Worm (Caenorhabditis elegans) whole organism, L2 larva: ENCODE measurements around the gene R07B1.7.

ENCODE experiments used
- C34F6.9 ChIP-seq: fragments of 150-350 bp; optimal IDR thresholded peaks from 2 replicates; lab custom pipeline; 2014; ENCODE audit warnings: missing biosample characterization, missing genetic modification characterization
- F13H6.1 ChIP-seq: sonication (generic microtip); optimal IDR thresholded peaks from 2 replicates; lab custom pipeline; 2016; ENCODE audit warnings: missing genetic modification characterization, missing compliant biosample characterization
- R02D3.7 ChIP-seq: fragments of 150-350 bp; optimal IDR thresholded peaks from 2 replicates; lab custom pipeline; 2014; ENCODE audit warnings: missing biosample characterization, missing genetic modification characterization
- Y55F3AM.14 ChIP-seq: fragments of 200-800 bp; sonication (Bioruptor generic); optimal IDR thresholded peaks from 2 replicates; lab custom pipeline; 2018; ENCODE audit warnings: mild to moderate bottlenecking, missing genetic modification characterization, missing compliant biosample characterization
- ZK546.5 ChIP-seq: sonication (generic microtip); optimal IDR thresholded peaks from 2 replicates; lab custom pipeline; 2017; ENCODE audit warnings: missing biosample characterization, missing genetic modification characterization
- alr-1 ChIP-seq: fragments of 150-350 bp; optimal IDR thresholded peaks from 2 replicates; lab custom pipeline; 2014; ENCODE audit warnings: missing biosample characterization, missing genetic modification characterization
- ama-1 ChIP-seq: fragments of 150-350 bp; optimal IDR thresholded peaks from 2 replicates; lab custom pipeline; 2018; ENCODE audit warnings: inconsistent platforms
- blmp-1 ChIP-seq: sonication (generic microtip); optimal IDR thresholded peaks from 2 replicates; lab custom pipeline; 2017; ENCODE audit warnings: missing genetic modification characterization, mild to moderate bottlenecking, missing compliant biosample characterization, antibody characterized with exemption, moderate library complexity; ENCODE audit not compliant: insufficient read depth
- ceh-16 ChIP-seq: fragments of 150-350 bp; optimal IDR thresholded peaks from 2 replicates; lab custom pipeline; 2014; ENCODE audit warnings: missing biosample characterization, missing genetic modification characterization
- ceh-82 ChIP-seq: fragments of 150-350 bp; optimal IDR thresholded peaks from 2 replicates; lab custom pipeline; 2014; ENCODE audit warnings: missing biosample characterization, missing genetic modification characterization
- crh-2 ChIP-seq: sonication (generic microtip); optimal IDR thresholded peaks from 2 replicates; lab custom pipeline; 2017; ENCODE audit warnings: missing biosample characterization, missing genetic modification characterization
- dmd-4 ChIP-seq: sonication (generic microtip); optimal IDR thresholded peaks from 2 replicates; lab custom pipeline; 2017; ENCODE audit warnings: missing biosample characterization, missing genetic modification characterization
- elt-1 ChIP-seq: fragments of 150-350 bp; optimal IDR thresholded peaks from 2 replicates; lab custom pipeline; 2014; ENCODE audit warnings: missing biosample characterization, missing genetic modification characterization
- elt-3 ChIP-seq: sonication (generic microtip); optimal IDR thresholded peaks from 2 replicates; lab custom pipeline; 2017; ENCODE audit warnings: missing biosample characterization, missing genetic modification characterization
- fos-1 ChIP-seq: fragments of 150-350 bp; optimal IDR thresholded peaks from 2 replicates; lab custom pipeline; 2014; ENCODE audit warnings: missing biosample characterization, missing genetic modification characterization
- gmeb-1 ChIP-seq: fragments of 150-350 bp; optimal IDR thresholded peaks from 2 replicates; lab custom pipeline; 2014; ENCODE audit warnings: missing biosample characterization, missing genetic modification characterization
- lin-11 ChIP-seq: fragments of 150-350 bp; sonication (generic microtip); optimal IDR thresholded peaks from 2 replicates; lab custom pipeline; 2014; ENCODE audit warnings: missing biosample characterization, missing genetic modification characterization, inconsistent platforms, mixed read lengths
- lin-13 ChIP-seq: fragments of 150-350 bp; optimal IDR thresholded peaks from 2 replicates; lab custom pipeline; 2014; ENCODE audit warnings: missing biosample characterization, missing genetic modification reagents, missing genetic modification characterization
- lin-39 ChIP-seq: fragments of 150-350 bp; optimal IDR thresholded peaks from 2 replicates; lab custom pipeline; 2014; ENCODE audit warnings: missing biosample characterization, missing genetic modification reagents, missing genetic modification characterization
- lsy-2 ChIP-seq, 2 experiments: fragments of 150-350 bp in 1 of 2; sonication (generic microtip) in 1 of 2; optimal IDR thresholded peaks; 2 replicates each; lab custom pipeline; 2014 to 2017; ENCODE audit warnings: missing biosample characterization in 2 of 2, missing genetic modification characterization in 2 of 2
- mbf-1 ChIP-seq: sonication (generic microtip); optimal IDR thresholded peaks from 2 replicates; lab custom pipeline; 2017; ENCODE audit warnings: missing biosample characterization, missing genetic modification characterization
- mdl-1 ChIP-seq, 2 experiments: fragments of 150-350 bp in 1 of 2; sonication (generic microtip) in 1 of 2; optimal IDR thresholded peaks; 2 replicates each; lab custom pipeline; 2017; ENCODE audit warnings: missing biosample characterization in 2 of 2, missing genetic modification characterization in 2 of 2
- nhr-10 ChIP-seq: sonication (generic microtip); optimal IDR thresholded peaks from 2 replicates; lab custom pipeline; 2017; ENCODE audit warnings: missing biosample characterization, missing genetic modification characterization
- nhr-11 ChIP-seq: fragments of 150-350 bp; optimal IDR thresholded peaks from 2 replicates; lab custom pipeline; 2014; ENCODE audit warnings: missing biosample characterization, missing genetic modification characterization
- nhr-12 ChIP-seq: fragments of 150-350 bp; optimal IDR thresholded peaks from 2 replicates; lab custom pipeline; 2014; ENCODE audit warnings: missing biosample characterization, missing genetic modification characterization
- nhr-129 ChIP-seq: fragments of 150-350 bp; optimal IDR thresholded peaks from 2 replicates; lab custom pipeline; 2014; ENCODE audit warnings: missing biosample characterization, missing genetic modification characterization
- nhr-21 ChIP-seq: fragments of 150-350 bp; optimal IDR thresholded peaks from 2 replicates; lab custom pipeline; 2014; ENCODE audit warnings: missing biosample characterization, missing genetic modification characterization
- nhr-23 ChIP-seq: fragments of 150-350 bp; optimal IDR thresholded peaks from 2 replicates; lab custom pipeline; 2014; ENCODE audit warnings: missing biosample characterization, missing genetic modification reagents, missing genetic modification characterization
- nhr-237 ChIP-seq: fragments of 150-350 bp; optimal IDR thresholded peaks from 2 replicates; lab custom pipeline; 2014; ENCODE audit warnings: missing biosample characterization, missing genetic modification characterization
- nhr-77 ChIP-seq: fragments of 150-350 bp; optimal IDR thresholded peaks from 2 replicates; lab custom pipeline; 2014; ENCODE audit warnings: missing biosample characterization, missing genetic modification characterization
- peb-1 ChIP-seq: fragments of 150-350 bp; optimal IDR thresholded peaks from 2 replicates; lab custom pipeline; 2014; ENCODE audit warnings: missing biosample characterization, missing genetic modification characterization
- sem-4 ChIP-seq: fragments of 150-350 bp; optimal IDR thresholded peaks from 2 replicates; lab custom pipeline; 2014; ENCODE audit warnings: missing biosample characterization, missing genetic modification reagents, missing genetic modification characterization
- sma-3 ChIP-seq: sonication (generic microtip); optimal IDR thresholded peaks from 2 replicates; lab custom pipeline; 2016; ENCODE audit warnings: missing genetic modification reagents, missing genetic modification characterization, missing compliant biosample characterization
- sma-9 ChIP-seq, 2 experiments: fragments of 150-350 bp in 1 of 2; sonication (generic microtip) in 1 of 2; optimal IDR thresholded peaks; 2 replicates each; lab custom pipeline; 2014 to 2016; ENCODE audit warnings: missing genetic modification characterization in 2 of 2, mild to moderate bottlenecking in 1 of 2, missing biosample characterization in 1 of 2, missing compliant biosample characterization in 1 of 2, missing genetic modification reagents in 1 of 2, moderate library complexity in 1 of 2
- snpc-4 ChIP-seq: fragments of 150-350 bp; optimal IDR thresholded peaks from 2 replicates; lab custom pipeline; 2014; ENCODE audit warnings: missing biosample characterization, missing genetic modification characterization
- unc-39 ChIP-seq: fragments of 150-350 bp; optimal IDR thresholded peaks from 2 replicates; lab custom pipeline; 2014; ENCODE audit warnings: missing biosample characterization, missing genetic modification characterization
- unc-55 ChIP-seq: fragments of 150-350 bp; sonication (generic microtip); optimal IDR thresholded peaks from 3 replicates; lab custom pipeline; 2014; ENCODE audit warnings: missing biosample characterization, missing genetic modification reagents, missing genetic modification characterization
- unc-62 ChIP-seq: fragments of 150-350 bp; optimal IDR thresholded peaks from 2 replicates; lab custom pipeline; 2014; ENCODE audit warnings: missing biosample characterization, missing genetic modification reagents, missing genetic modification characterization
- zag-1 ChIP-seq: fragments of 150-350 bp; optimal IDR thresholded peaks from 2 replicates; lab custom pipeline; 2014; ENCODE audit warnings: missing biosample characterization, missing genetic modification characterization
- ztf-1 ChIP-seq: fragments of 200-800 bp; sonication (Bioruptor generic); conservative IDR thresholded peaks from 2 replicates; pipeline ENCODE4 v1.3.6; 2022; ENCODE audit warnings: missing genetic modification characterization, missing compliant biosample characterization
- ztf-11 ChIP-seq: sonication (generic microtip); optimal IDR thresholded peaks from 2 replicates; lab custom pipeline; 2017; ENCODE audit warnings: missing biosample characterization, missing genetic modification characterization
- ztf-4 ChIP-seq: fragments of 150-350 bp; optimal IDR thresholded peaks from 2 replicates; lab custom pipeline; 2014; ENCODE audit warnings: missing biosample characterization, missing genetic modification characterization

Gene R07B1.7

DNA sequence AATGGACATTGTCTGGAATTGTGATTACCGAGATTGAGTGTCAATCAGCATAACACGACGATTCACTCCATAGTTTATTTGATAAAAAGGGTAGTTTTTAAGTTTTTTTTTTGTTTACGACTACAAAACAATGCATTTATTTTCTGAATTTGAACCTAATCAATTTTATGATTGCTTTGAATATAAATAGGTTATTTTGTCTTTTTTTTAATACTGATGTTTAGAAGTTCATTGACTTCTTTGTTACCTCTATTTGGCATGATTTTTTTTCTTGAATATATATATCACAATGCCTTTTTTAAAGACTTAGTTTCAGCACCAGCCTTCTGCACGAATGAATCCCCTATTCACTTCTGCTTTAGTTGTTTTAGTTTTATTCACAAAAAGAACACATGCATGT lies 602 bp downstream of the R07B1.7 start, which contains the start of gene R07B1.13:
R07B1.13 (plus strand) TSS at position 301 of the 400 bp plus-strand sequence.
- TF ChIP-seq mdl-1 (tag; optimal IDR thresholded peaks at IDR 0.05; lab: Kevin White, UChicago): no peak
- TF ChIP-seq elt-3 (tag; lab: Kevin White, UChicago): no peak
- TF ChIP-seq ceh-16 (tag; lab: Kevin White, UChicago): no peak
- TF ChIP-seq unc-39 (tag; lab: Kevin White, UChicago): no peak
- TF ChIP-seq ztf-4 (tag; lab: Kevin White, UChicago): no peak
- no peak for TF ChIP-seq nhr-129 (tag; lab: Kevin White, UChicago)
- TF ChIP-seq C34F6.9: no peak
- no peak for TF ChIP-seq sem-4 (tag; lab: Kevin White, UChicago)
- TF ChIP-seq ama-1 (lab: Kevin White, UChicago): no peak
- no peak for TF ChIP-seq lin-13 (GFP tag; lab: Kevin White, UChicago)
- TF ChIP-seq sma-9 (GFP tag; optimal IDR thresholded peaks at IDR 0.05; lab: Kevin White, UChicago): no peak
- no peak for TF ChIP-seq sma-9 (tag; optimal IDR thresholded peaks at IDR 0.05; lab: Kevin White, UChicago)
- no peak for TF ChIP-seq peb-1
- TF ChIP-seq unc-55 (GFP tag; lab: Kevin White, UChicago): no peak
- no peak for TF ChIP-seq alr-1 (tag; lab: Kevin White, UChicago)
- TF ChIP-seq R02D3.7 (tag; lab: Kevin White, UChicago): no peak
- no peak for TF ChIP-seq nhr-23 (tag; lab: Kevin White, UChicago)
- no peak for TF ChIP-seq ZK546.5

DNA sequence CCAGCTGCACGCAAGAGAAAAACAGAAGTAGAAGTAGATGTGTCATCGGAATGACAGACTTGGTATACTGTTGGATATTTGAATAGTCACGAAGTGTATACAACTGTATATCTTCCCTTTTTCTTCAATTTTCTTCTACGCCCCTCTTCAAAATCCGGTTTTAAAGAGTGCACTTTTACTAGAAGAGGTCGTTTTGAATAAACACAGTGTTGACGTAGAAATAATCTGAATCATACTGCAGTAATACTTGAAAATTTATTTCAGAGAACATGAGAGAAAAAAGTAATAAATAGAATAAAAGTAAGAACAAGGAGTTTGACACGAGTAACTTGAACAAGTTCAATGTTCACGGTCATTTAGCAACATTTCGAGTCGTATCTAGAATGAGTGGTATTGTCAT lies 3.6 kb downstream of the R07B1.7 start, which contains the start of gene R07B1.8:
R07B1.8 (minus strand) TSS at position 101 of the 400 bp plus-strand sequence.
- TF ChIP-seq nhr-237: no peak
- no peak for TF ChIP-seq unc-62
- no peak for TF ChIP-seq C34F6.9
- no peak for TF ChIP-seq sma-9 (GFP tag; optimal IDR thresholded peaks at IDR 0.05; lab: Kevin White, UChicago)
- no peak for TF ChIP-seq sma-9 (tag; optimal IDR thresholded peaks at IDR 0.05; lab: Kevin White, UChicago)
- no peak for TF ChIP-seq lin-39 (tag; lab: Kevin White, UChicago)
- no peak for TF ChIP-seq elt-3 (tag; lab: Kevin White, UChicago)
- TF ChIP-seq dmd-4 (tag; lab: Kevin White, UChicago): no peak
- no peak for TF ChIP-seq ztf-11 (tag; lab: Kevin White, UChicago)
- TF ChIP-seq nhr-21 (tag; lab: Kevin White, UChicago): no peak
- TF ChIP-seq lin-11 (tag; lab: Kevin White, UChicago): no peak
- no peak for TF ChIP-seq crh-2
- no peak for TF ChIP-seq Y55F3AM.14 (GFP tag; lab: Kevin White, UChicago)
- TF ChIP-seq elt-1 (tag; lab: Kevin White, UChicago): no peak
- TF ChIP-seq ceh-82: no peak
- no peak for TF ChIP-seq mbf-1 (tag; lab: Kevin White, UChicago)
- no peak for TF ChIP-seq snpc-4
- TF ChIP-seq F13H6.1: no peak
- TF ChIP-seq gmeb-1 (tag; lab: Kevin White, UChicago): no peak
- no peak for TF ChIP-seq nhr-12 (tag; lab: Kevin White, UChicago)
- TF ChIP-seq nhr-11 (tag; lab: Kevin White, UChicago): no peak
- TF ChIP-seq, all 48 proteins: peak for 0

DNA sequence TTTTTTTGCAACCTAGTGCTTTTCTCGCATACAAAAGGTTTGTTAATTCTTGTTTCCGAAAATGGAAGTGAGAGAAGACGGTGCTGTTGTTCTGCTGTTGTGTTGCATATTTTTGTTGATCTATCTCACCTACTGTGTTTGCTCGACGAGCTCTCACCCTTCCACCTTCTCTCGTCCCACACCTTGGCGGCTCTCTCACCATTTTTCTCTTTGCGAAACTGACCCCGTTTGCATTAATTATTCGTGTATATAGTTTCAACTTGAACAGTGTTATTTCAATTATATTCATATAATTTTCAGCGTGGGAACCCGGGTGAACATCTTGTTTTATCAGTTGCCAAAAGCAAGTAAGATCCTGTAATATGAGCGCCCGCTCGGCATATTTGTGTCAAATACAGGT lies 8.2 kb downstream of the R07B1.7 start, which contains the start of gene R07B1.9:
R07B1.9 (plus strand) TSS at position 301 of the 400 bp plus-strand sequence.
- TF ChIP-seq nhr-129 (tag; lab: Kevin White, UChicago) (no peak), ztf-1 (GFP tag; lab: Robert Waterston, UW) (no peak), ama-1 (lab: Kevin White, UChicago) (no peak), ztf-11 (tag; lab: Kevin White, UChicago) (no peak), nhr-77 (no peak), lsy-2 (tag; optimal IDR thresholded peaks at IDR 0.05; lab: Kevin White, UChicago) (no peak), nhr-12 (tag; lab: Kevin White, UChicago) (no peak), elt-3 (tag; lab: Kevin White, UChicago) (no peak), nhr-21 (tag; lab: Kevin White, UChicago) (no peak), mdl-1 (tag; optimal IDR thresholded peaks at IDR 0.05; lab: Kevin White, UChicago) (no peak)

DNA sequence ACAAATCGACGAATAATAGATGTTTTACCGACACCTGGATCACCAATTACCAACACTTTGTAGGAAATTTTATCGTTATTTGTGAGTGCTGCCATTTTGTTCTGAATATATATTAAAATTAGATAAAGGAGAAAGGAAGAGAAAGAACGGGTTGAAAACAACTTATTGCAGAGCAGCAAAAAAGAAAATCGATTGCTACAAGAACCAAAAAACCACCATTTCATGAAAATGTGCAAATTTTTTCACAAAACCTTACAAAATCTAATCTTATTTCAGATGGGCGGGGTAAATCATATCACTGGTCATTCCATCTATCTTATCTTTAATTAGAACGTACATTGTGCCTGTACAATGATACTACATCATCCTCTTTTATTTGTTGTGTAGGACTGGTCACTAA lies 13.2 kb downstream of the R07B1.7 start, which contains the start of gene glo-1:
glo-1 (minus strand) TSS at position 101 of the 400 bp plus-strand sequence.
- TF ChIP-seq sma-3 (GFP tag; lab: Kevin White, UChicago): no peak
- no peak for TF ChIP-seq gmeb-1 (tag; lab: Kevin White, UChicago)
- TF ChIP-seq zag-1: no peak
- TF ChIP-seq nhr-10 (tag; lab: Kevin White, UChicago): no peak
- no peak for TF ChIP-seq ztf-11 (tag; lab: Kevin White, UChicago)
- TF ChIP-seq fos-1: no peak
- TF ChIP-seq ama-1 (lab: Kevin White, UChicago): no peak
- no peak for TF ChIP-seq blmp-1
- TF ChIP-seq nhr-23 (tag; lab: Kevin White, UChicago): no peak
